Worm (Caenorhabditis elegans) whole organism, young adult: ENCODE results near the gene luc-7L3.

Experiments
- B0336.3 ChIP-seq: fragments of 200-800 bp; sonication (Bioruptor generic); IDR thresholded peaks from 2 replicates; pipeline ENCODE4 v1.3.6; 2022; ENCODE audit warnings: missing genetic modification characterization, missing compliant biosample characterization
- F49E8.2 ChIP-seq: sonication (generic microtip); optimal IDR thresholded peaks from 3 replicates; lab custom pipeline; 2017; ENCODE audit warnings: missing genetic modification characterization, mild to moderate bottlenecking, missing compliant biosample characterization, antibody characterized with exemption, moderate library complexity; ENCODE audit not compliant: insufficient read depth
- F52B5.7 ChIP-seq: sonication (generic microtip); optimal IDR thresholded peaks from 2 replicates; lab custom pipeline; 2016; ENCODE audit warnings: mild to moderate bottlenecking, missing genetic modification characterization, missing compliant biosample characterization
- F55B11.4 ChIP-seq: sonication (generic microtip); optimal IDR thresholded peaks from 2 replicates; lab custom pipeline; 2016; ENCODE audit warnings: missing compliant biosample characterization, missing genetic modification characterization, borderline replicate concordance; ENCODE audit not compliant: insufficient read depth
- ama-1 ChIP-seq, 3 experiments: fragments of 150-350 bp in 1 of 3; sonication (generic microtip) in 2 of 3; optimal IDR thresholded peaks; 2 replicates each; lab custom pipeline; 2014 to 2018; ENCODE audit warnings: missing biosample characterization in 2 of 3, missing genetic modification characterization in 2 of 3, missing genetic modification reagents in 2 of 3
- ceh-100 ChIP-seq: fragments of 200-800 bp; sonication (Bioruptor generic); IDR thresholded peaks from 2 replicates; pipeline ENCODE4 v1.3.6; 2022; ENCODE audit warnings: missing genetic modification reagents, missing genetic modification characterization, missing compliant biosample characterization
- ceh-91 ChIP-seq: fragments of 200-800 bp; sonication (Bioruptor generic); IDR thresholded peaks from 2 replicates; pipeline ENCODE4 v1.3.6; 2022; ENCODE audit warnings: missing genetic modification reagents, missing genetic modification characterization, missing compliant biosample characterization
- lag-1 ChIP-seq: fragments of 200-800 bp; sonication (Bioruptor generic); IDR thresholded peaks from 2 replicates; pipeline ENCODE4 v1.3.6; 2022; ENCODE audit warnings: missing genetic modification reagents, missing genetic modification characterization, missing compliant biosample characterization
- madf-8 ChIP-seq: fragments of 200-800 bp; sonication (Bioruptor generic); conservative IDR thresholded peaks from 2 replicates; pipeline ENCODE4 v1.3.6; 2022; ENCODE audit warnings: missing genetic modification reagents, missing genetic modification characterization, missing compliant biosample characterization
- nhr-120 ChIP-seq: fragments of 200-800 bp; sonication (Bioruptor generic); IDR thresholded peaks from 2 replicates; pipeline ENCODE4 v1.3.6; 2022; ENCODE audit warnings: missing genetic modification characterization, missing compliant biosample characterization
- sea-2 ChIP-seq: fragments of 200-800 bp; sonication (Bioruptor generic); IDR thresholded peaks from 2 replicates; pipeline ENCODE4 v1.3.6; 2022; ENCODE audit warnings: missing genetic modification characterization, missing compliant biosample characterization
- somi-1 ChIP-seq: fragments of 200-800 bp; sonication (Bioruptor generic); optimal IDR thresholded peaks from 2 replicates; lab custom pipeline; 2018; ENCODE audit warnings: mild to moderate bottlenecking, missing genetic modification characterization, missing compliant biosample characterization

ce11 chrII:116916-117315 is 19.1 kb upstream of the luc-7L3 start, which contains the start of gene srt-54:
- TF ChIP-seq nhr-120 (GFP tag; lab: Robert Waterston, UW) (no peak), somi-1 (no peak), F55B11.4 (tag; lab: Kevin White, UChicago) (no peak), sea-2 (GFP tag; lab: Robert Waterston, UW) (no peak), lag-1 (GFP tag; lab: Robert Waterston, UW) (no peak), ama-1 (optimal IDR thresholded peaks at IDR 0.05; lab: Kevin White, UChicago) (no peak), ama-1 (GFP tag; optimal IDR thresholded peaks at IDR 0.05; lab: Kevin White, UChicago) (no peak), ceh-100 (GFP tag; lab: Robert Waterston, UW) (no peak), madf-8 (GFP tag; lab: Robert Waterston, UW) (no peak), F52B5.7 (no peak), F49E8.2 (tag; lab: Kevin White, UChicago) (no peak), ceh-91 (GFP tag; lab: Robert Waterston, UW) (no peak), B0336.3 (GFP tag; lab: Robert Waterston, UW) (no peak)
